Worm (Caenorhabditis elegans): ENCODE measurements around the gene F56C9.3.

Gene F56C9.3

ce11 chrIII:7292569-7292968 is 18.5 kb upstream of the F56C9.3 start (continued):
- TF ChIP-seq hlh-30 (tag; optimal IDR thresholded peaks at IDR 0.05; ENCODE audit: insufficient read depth) (peak; percentile 76), F44E2.7 (GFP tag; IDR thresholded peaks at IDR 0.05) (no peak), ZK337.2 (GFP tag; IDR thresholded peaks at IDR 0.05) (no peak), lin-15B (tag; optimal IDR thresholded peaks at IDR 0.05) (no peak), unc-39 (tag; optimal IDR thresholded peaks at IDR 0.05) (no peak), zip-11 (GFP tag; IDR thresholded peaks at IDR 0.05) (no peak)

ce11 chrIII:7293075-7293684 is 17.9 kb upstream of the F56C9.3 start, which contains the start of gene cwf-19L2:
TSS of gene cwf-19L2 (plus strand) at chrIII:7293634.
- TF ChIP-seq tra-1 (GFP tag; IDR thresholded peaks at IDR 0.05), result no peak
- TF ChIP-seq snpc-1.2 (GFP tag; IDR thresholded peaks at IDR 0.05), result no peak
- no peak for TF ChIP-seq hlh-11 (tag; optimal IDR thresholded peaks at IDR 0.05)
- TF ChIP-seq lsy-2 (tag; optimal IDR thresholded peaks at IDR 0.05), result peak in 1 of 2 experiments; percentile 87
- TF ChIP-seq lin-13 (GFP tag; optimal IDR thresholded peaks at IDR 0.05), result no peak
- peak; percentile 31 for TF ChIP-seq unc-130 (GFP tag; optimal IDR thresholded peaks at IDR 0.05)
- no peak for TF ChIP-seq zfp-2 (tag; optimal IDR thresholded peaks at IDR 0.05)
- peak; percentile 27 for TF ChIP-seq mes-2 (tag; optimal IDR thresholded peaks at IDR 0.05; ENCODE audit: poor library complexity, severe bottlenecking)
- TF ChIP-seq vab-7 (GFP tag; IDR thresholded peaks at IDR 0.05), result no peak
- no peak for TF ChIP-seq T26A8.4 (GFP tag; IDR thresholded peaks at IDR 0.05)
- no peak for TF ChIP-seq ceh-32 (tag; optimal IDR thresholded peaks at IDR 0.05; ENCODE audit: poor library complexity)
- TF ChIP-seq lir-3 (tag; optimal IDR thresholded peaks at IDR 0.05), result no peak
- peak; percentile 21 for TF ChIP-seq aha-1 (tag)
- no peak for TF ChIP-seq mep-1 (tag; optimal IDR thresholded peaks at IDR 0.05)
- no peak for TF ChIP-seq zip-2 (tag; optimal IDR thresholded peaks at IDR 0.05)
- TF ChIP-seq aly-2 (tag; optimal IDR thresholded peaks at IDR 0.05), result no peak

DNA sequence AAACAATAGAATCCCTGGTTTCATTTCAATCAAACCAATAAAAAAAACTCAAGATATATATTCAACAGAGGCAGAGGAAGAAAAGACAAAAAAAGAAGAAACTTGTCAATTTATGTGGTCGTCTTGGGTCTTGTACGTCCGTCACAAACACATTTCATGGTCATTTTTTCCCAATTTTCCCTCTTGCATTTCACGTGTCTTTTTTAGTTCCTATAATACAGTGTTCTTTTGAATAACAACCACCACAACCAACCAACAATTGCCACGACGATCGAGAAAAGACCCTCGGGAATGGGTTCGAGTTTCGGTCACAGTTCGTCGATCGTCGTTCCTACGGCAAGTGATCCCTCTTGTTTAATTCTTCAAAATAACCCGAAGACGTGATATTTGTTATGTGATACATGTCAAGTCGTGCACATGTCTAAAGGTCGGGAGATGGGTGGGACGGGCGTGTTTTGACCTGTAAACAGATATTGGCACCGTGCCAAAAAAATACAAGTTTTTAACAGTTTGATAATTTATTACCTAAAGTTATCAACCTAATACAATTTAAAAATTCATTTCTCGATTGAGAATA is 14.9 kb upstream of the F56C9.3 start:
- TF ChIP-seq pqm-1 (tag; optimal IDR thresholded peaks at IDR 0.05) (no peak), nhr-48 (tag; optimal IDR thresholded peaks at IDR 0.05) (no peak), ZK546.5 (tag; optimal IDR thresholded peaks at IDR 0.05) (no peak), lin-15B (tag; optimal IDR thresholded peaks at IDR 0.05) (no peak), lsy-2 (tag; optimal IDR thresholded peaks at IDR 0.05) (peak in 1 of 2 experiments; percentile 35), Y5F2A.4 (GFP tag; optimal IDR thresholded peaks at IDR 0.05) (no peak), nhr-10 (tag; optimal IDR thresholded peaks at IDR 0.05) (no peak), hlh-30 (tag; optimal IDR thresholded peaks at IDR 0.05; ENCODE audit: insufficient read depth) (peak; percentile 25), dmd-6 (GFP tag; IDR thresholded peaks at IDR 0.05) (0 out of 2 replicates have a peak, but pooled peaks have one; percentile 10), mxl-2 (GFP tag; conservative IDR thresholded peaks at IDR 0.05) (no peak), nhr-28 (tag; optimal IDR thresholded peaks at IDR 0.05) (peak; percentile 61), unc-62 (GFP tag; optimal IDR thresholded peaks at IDR 0.05 in 1 of 2) (peak in 1 of 2 experiments; percentile 99), unc-62 (tag; optimal IDR thresholded peaks at IDR 0.05) (no peak), R02D3.7 (tag; optimal IDR thresholded peaks at IDR 0.05) (no peak), snpc-4 (tag; optimal IDR thresholded peaks at IDR 0.05) (no peak), snpc-1.2 (GFP tag; IDR thresholded peaks at IDR 0.05) (no peak), dve-1 (tag; optimal IDR thresholded peaks at IDR 0.05; ENCODE audit: insufficient read depth) (no peak), mdl-1 (tag; optimal IDR thresholded peaks at IDR 0.05) (no peak), nhr-6 (tag; optimal IDR thresholded peaks at IDR 0.05) (no peak), aha-1 (tag) (peak; percentile 13), hlh-11 (tag; optimal IDR thresholded peaks at IDR 0.05) (peak; percentile 21), nhr-25 (tag; optimal IDR thresholded peaks at IDR 0.05; ENCODE audit: borderline replicate concordance, insufficient read depth) (peak; percentile 37), mep-1 (tag; optimal IDR thresholded peaks at IDR 0.05) (peak; percentile 29), dmd-9 (GFP tag; IDR thresholded peaks at IDR 0.05) (no peak), F10B5.3 (tag; optimal IDR thresholded peaks at IDR 0.05) (no peak), gei-8 (GFP tag; optimal IDR thresholded peaks at IDR 0.05) (no peak), D1046.2 (GFP tag; IDR thresholded peaks at IDR 0.05) (no peak)

All from whole organism, L4 larva.